Worm (Caenorhabditis elegans): ENCODE results near the gene C16D2.1.

Gene C16D2.1

ce11 chrII:9093584-9093983 lies 37.9 kb upstream of the C16D2.1 start, which contains the start of gene C07H4.1:
TSS of gene C07H4.1 (minus strand) at chrII:9093684.
- TF ChIP-seq unc-42 (tag; optimal IDR thresholded peaks at IDR 0.05) (no peak), ttx-3 (tag; optimal IDR thresholded peaks at IDR 0.05) (no peak), ceh-14 (tag; optimal IDR thresholded peaks at IDR 0.05) (no peak), ceh-31 (tag; optimal IDR thresholded peaks at IDR 0.05) (no peak), eyg-1 (tag; optimal IDR thresholded peaks at IDR 0.05) (no peak), che-1 (tag; optimal IDR thresholded peaks at IDR 0.05) (no peak), ceh-19 (GFP tag; optimal IDR thresholded peaks at IDR 0.05) (no peak), Y22D7AL.16 (tag; optimal IDR thresholded peaks at IDR 0.05) (no peak), ceh-9 (tag; optimal IDR thresholded peaks at IDR 0.05) (no peak), C38D4.7 (GFP tag; optimal IDR thresholded peaks at IDR 0.05) (no peak), ztf-16 (tag; optimal IDR thresholded peaks at IDR 0.05) (no peak), pha-4 (tag; optimal IDR thresholded peaks at IDR 0.05) (no peak), F13H6.1 (tag; optimal IDR thresholded peaks at IDR 0.05) (no peak), fax-1 (tag; optimal IDR thresholded peaks at IDR 0.05) (no peak), nhr-232 (tag; optimal IDR thresholded peaks at IDR 0.05) (no peak), hlh-13 (GFP tag; optimal IDR thresholded peaks at IDR 0.05) (no peak), fkh-6 (tag; optimal IDR thresholded peaks at IDR 0.05) (no peak), syd-9 (tag; optimal IDR thresholded peaks at IDR 0.05) (no peak), T23F11.4 (GFP tag; optimal IDR thresholded peaks at IDR 0.05) (no peak)

ce11 chrII:9094247-9094790 lies 37.1 kb upstream of the C16D2.1 start:
- no peak for TF ChIP-seq ceh-9 (tag; optimal IDR thresholded peaks at IDR 0.05)
- TF ChIP-seq unc-55 (GFP tag; optimal IDR thresholded peaks at IDR 0.05) = no peak
- TF ChIP-seq tbx-2 (tag; optimal IDR thresholded peaks at IDR 0.05) = no peak
- no peak for TF ChIP-seq fkh-10 (GFP tag; optimal IDR thresholded peaks at IDR 0.05)
- TF ChIP-seq ceh-14 (tag; optimal IDR thresholded peaks at IDR 0.05) = no peak
- TF ChIP-seq pha-2 (tag; optimal IDR thresholded peaks at IDR 0.05) = no peak
- no peak for TF ChIP-seq ceh-31 (tag; optimal IDR thresholded peaks at IDR 0.05)
- no peak for TF ChIP-seq C08G9.2 (tag; optimal IDR thresholded peaks at IDR 0.05)

- TF ChIP-seq ttx-3 (tag; optimal IDR thresholded peaks at IDR 0.05) = no peak
- no peak for TF ChIP-seq F13H6.1 (tag; optimal IDR thresholded peaks at IDR 0.05)
- no peak for TF ChIP-seq madf-2 (tag; optimal IDR thresholded peaks at IDR 0.05)
- TF ChIP-seq che-1 (tag; optimal IDR thresholded peaks at IDR 0.05) = no peak
- no peak for TF ChIP-seq eyg-1 (tag; optimal IDR thresholded peaks at IDR 0.05)
- no peak for TF ChIP-seq ceh-22 (tag; optimal IDR thresholded peaks at IDR 0.05)
- TF ChIP-seq T23F11.4 (GFP tag; optimal IDR thresholded peaks at IDR 0.05) = no peak
- no peak for TF ChIP-seq syd-9 (tag; optimal IDR thresholded peaks at IDR 0.05)
- no peak for TF ChIP-seq C08G9.2 (tag; optimal IDR thresholded peaks at IDR 0.05)
- no peak for TF ChIP-seq pag-3 (tag; optimal IDR thresholded peaks at IDR 0.05; ENCODE audit: borderline replicate concordance)
These were observed 34.2 kb upstream of the C16D2.1 start for ce11 chrII:9097302-9097701.

ce11 chrII:9098505-9098904 lies 33.0 kb upstream of the C16D2.1 start, which contains the start of gene clh-5:
TSS of gene clh-5 (minus strand) at chrII:9098605.
- TF ChIP-seq fax-1 (tag; optimal IDR thresholded peaks at IDR 0.05) (no peak), ceh-19 (GFP tag; optimal IDR thresholded peaks at IDR 0.05) (no peak), Y22D7AL.16 (tag; optimal IDR thresholded peaks at IDR 0.05) (no peak), madf-2 (tag; optimal IDR thresholded peaks at IDR 0.05) (no peak), tbx-2 (tag; optimal IDR thresholded peaks at IDR 0.05) (no peak), ceh-22 (tag; optimal IDR thresholded peaks at IDR 0.05) (no peak), pag-3 (tag; optimal IDR thresholded peaks at IDR 0.05; ENCODE audit: borderline replicate concordance) (no peak), ceh-45 (GFP tag; IDR thresholded peaks at IDR 0.05) (no peak), ceh-18 (tag; optimal IDR thresholded peaks at IDR 0.05) (no peak), ceh-2 (tag; optimal IDR thresholded peaks at IDR 0.05) (no peak), fkh-6 (tag; optimal IDR thresholded peaks at IDR 0.05) (no peak), elt-4 (tag; optimal IDR thresholded peaks at IDR 0.05) (no peak)

- TF ChIP-seq hlh-13 (GFP tag; optimal IDR thresholded peaks at IDR 0.05) (no peak), pqm-1 (tag; optimal IDR thresholded peaks at IDR 0.05) (no peak), lim-6 (tag; optimal IDR thresholded peaks at IDR 0.05) (no peak), unc-3 (GFP tag; conservative IDR thresholded peaks at IDR 0.05) (no peak), unc-3 (tag; optimal IDR thresholded peaks at IDR 0.05) (no peak), fkh-10 (GFP tag; optimal IDR thresholded peaks at IDR 0.05) (no peak), ceh-48 (tag; optimal IDR thresholded peaks at IDR 0.05) (peak; percentile 58), tbx-2 (tag; optimal IDR thresholded peaks at IDR 0.05) (peak; percentile 14), nfya-1 (tag; optimal IDR thresholded peaks at IDR 0.05) (no peak), K02D7.2 (tag; optimal IDR thresholded peaks at IDR 0.05) (no peak), fkh-6 (tag; optimal IDR thresholded peaks at IDR 0.05) (no peak), unc-42 (tag; optimal IDR thresholded peaks at IDR 0.05) (peak; percentile 17), hlh-30 (tag; optimal IDR thresholded peaks at IDR 0.05; ENCODE audit: insufficient read depth) (peak; percentile 21), mec-3 (tag; optimal IDR thresholded peaks at IDR 0.05; ENCODE audit: borderline replicate concordance) (no peak), sox-4 (tag; optimal IDR thresholded peaks at IDR 0.05) (no peak), ets-4 (tag; optimal IDR thresholded peaks at IDR 0.05) (no peak)
These were observed 32.4 kb upstream of the C16D2.1 start, which contains the start of gene T24H10.1 for ce11 chrII:9099017-9099416. TSS of gene T24H10.1 (plus strand) at chrII:9099371.

Data from whole organism, late embryonic.